Worm (Caenorhabditis elegans): ENCODE data around the gene srbc-76.

Gene srbc-76

DNA sequence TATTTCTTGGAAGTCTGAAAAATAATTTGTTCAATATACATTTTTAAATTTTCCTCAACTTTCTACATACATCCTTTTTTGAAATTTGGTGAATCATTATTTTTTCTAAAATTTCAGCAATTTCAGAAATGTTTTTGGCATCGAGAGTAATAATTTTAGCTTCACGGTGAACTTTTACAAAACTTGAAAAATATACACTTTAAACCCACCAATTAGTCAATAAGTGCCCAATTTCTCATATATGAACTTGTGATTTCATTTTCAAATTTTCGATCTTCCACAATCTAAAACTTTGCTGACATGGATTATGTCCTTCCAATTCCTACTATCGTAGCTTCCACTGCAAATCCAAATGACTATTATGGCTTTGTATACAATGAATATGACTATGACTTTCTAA lies 28.5 kb upstream of the srbc-76 start, which contains the start of gene srw-24:
Gene srw-24, plus strand, starts transcription at position 301 of the 400 bp plus-strand sequence.
- TF ChIP-seq elt-2 (tag; optimal IDR thresholded peaks at IDR 0.05) = no peak
- no peak for TF ChIP-seq daf-12 (tag; optimal IDR thresholded peaks at IDR 0.05)

DNA sequence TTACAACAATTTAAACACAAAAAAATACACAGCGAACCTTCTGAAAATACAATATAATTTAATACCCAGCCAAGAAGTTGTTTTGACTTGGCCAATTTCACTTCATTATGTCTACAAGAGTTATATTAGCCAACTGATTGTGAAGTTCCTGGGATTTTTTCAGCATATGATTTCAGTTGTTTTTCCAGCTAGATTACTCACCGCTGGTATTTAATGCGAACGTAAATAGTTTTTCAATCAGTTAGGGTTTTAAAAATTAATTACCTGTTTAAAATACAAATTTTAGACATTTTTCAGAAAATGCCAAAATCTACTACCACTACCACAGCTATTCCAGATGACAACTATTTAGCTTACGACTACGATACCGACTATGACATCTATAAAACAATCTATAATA lies 26.5 kb upstream of the srbc-76 start, which contains the start of gene srw-14:
Gene srw-14, plus strand, starts transcription at position 301 of the 400 bp plus-strand sequence.
- no peak for TF ChIP-seq skn-1 (tag; optimal IDR thresholded peaks at IDR 0.05)
- no peak for TF ChIP-seq ztf-11 (tag; optimal IDR thresholded peaks at IDR 0.05)
- TF ChIP-seq aly-2 (tag; optimal IDR thresholded peaks at IDR 0.05) = no peak
- no peak for TF ChIP-seq lin-39 (tag; optimal IDR thresholded peaks at IDR 0.05)
- TF ChIP-seq ZK546.5 (tag; optimal IDR thresholded peaks at IDR 0.05) = no peak
- no peak for TF ChIP-seq nhr-11 (tag; optimal IDR thresholded peaks at IDR 0.05)
- no peak for TF ChIP-seq ztf-4 (tag; optimal IDR thresholded peaks at IDR 0.05)

DNA sequence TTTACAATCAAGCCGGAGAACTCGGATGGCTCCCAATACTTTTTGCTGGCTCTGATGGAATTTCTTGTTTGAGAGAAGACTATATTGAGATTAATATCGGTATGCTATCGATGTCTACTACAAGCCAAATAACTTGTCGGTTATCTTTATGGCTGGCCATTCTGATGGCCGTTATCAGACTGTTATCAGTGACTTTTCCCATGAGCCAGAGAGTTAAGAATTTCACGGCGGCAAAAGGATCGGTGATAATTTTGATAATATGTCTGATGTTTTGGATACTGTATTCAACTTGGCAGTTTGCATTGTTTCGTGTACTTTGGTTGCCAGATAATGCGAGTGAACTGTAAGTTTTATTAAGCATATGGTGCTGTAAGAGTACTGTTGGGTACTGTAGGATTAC lies 26.0 kb upstream of the srbc-76 start:
- TF ChIP-seq ceh-16 (tag; optimal IDR thresholded peaks at IDR 0.05) (no peak), jun-1 (tag; optimal IDR thresholded peaks at IDR 0.05) (no peak), elt-2 (tag; optimal IDR thresholded peaks at IDR 0.05) (peak; percentile 56), skn-1 (tag; optimal IDR thresholded peaks at IDR 0.05) (no peak), ama-1 (optimal IDR thresholded peaks at IDR 0.05) (no peak), lin-15B (tag; optimal IDR thresholded peaks at IDR 0.05) (no peak), ZK546.5 (tag; optimal IDR thresholded peaks at IDR 0.05) (no peak)

DNA sequence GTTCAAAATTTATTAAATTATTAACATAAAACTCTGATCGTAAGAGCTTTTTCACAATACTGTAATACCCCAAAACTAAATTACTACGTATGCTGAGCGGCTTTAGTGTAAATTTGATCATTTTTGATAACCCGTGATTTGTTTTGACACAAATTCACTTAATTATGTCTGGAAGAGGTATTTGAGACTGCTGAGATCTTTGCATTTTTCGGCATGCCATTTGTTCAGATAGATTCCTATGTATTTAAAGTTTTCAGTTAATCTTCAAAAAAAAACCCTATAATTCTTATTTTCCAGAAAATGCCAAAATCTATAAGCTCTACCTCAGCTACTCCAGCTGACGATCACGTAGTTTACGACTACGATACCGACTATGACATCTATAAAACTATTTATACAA lies 21.9 kb upstream of the srbc-76 start, which contains the start of gene srw-15:
Gene srw-15, plus strand, starts transcription at position 301 of the 400 bp plus-strand sequence.
- TF ChIP-seq unc-39 (tag; optimal IDR thresholded peaks at IDR 0.05) (no peak), nhr-11 (tag; optimal IDR thresholded peaks at IDR 0.05) (no peak), elt-1 (tag; optimal IDR thresholded peaks at IDR 0.05) (no peak), nhr-67 (tag; optimal IDR thresholded peaks at IDR 0.05) (no peak), nfya-1 (tag; optimal IDR thresholded peaks at IDR 0.05; ENCODE audit: insufficient read depth) (no peak), tbx-2 (tag; optimal IDR thresholded peaks at IDR 0.05) (no peak), egl-5 (tag; optimal IDR thresholded peaks at IDR 0.05) (no peak), nhr-23 (tag; optimal IDR thresholded peaks at IDR 0.05) (no peak), pha-4 (tag; optimal IDR thresholded peaks at IDR 0.05) (no peak), skn-1 (tag; optimal IDR thresholded peaks at IDR 0.05) (no peak), lin-15B (tag; optimal IDR thresholded peaks at IDR 0.05) (no peak)

DNA sequence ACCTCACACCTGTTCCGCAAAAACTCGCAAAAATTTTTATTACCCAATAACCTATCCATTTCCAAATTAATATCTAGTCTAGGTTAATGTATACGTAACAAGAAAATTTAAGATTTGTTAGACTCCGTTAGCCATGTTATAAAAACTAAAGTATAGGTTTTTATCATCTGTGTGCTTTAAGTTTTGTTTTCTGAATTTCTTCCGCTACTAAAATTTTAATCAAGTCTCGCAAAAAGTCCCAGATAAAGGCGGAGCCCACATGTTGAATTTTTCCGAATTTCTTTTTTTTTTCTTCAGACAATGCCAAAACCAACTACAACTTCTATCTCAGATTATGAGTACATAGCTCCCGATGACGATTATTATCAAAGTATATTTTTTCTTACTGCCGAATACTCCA lies 20.0 kb upstream of the srbc-76 start, which contains the start of gene srw-13:
Gene srw-13, plus strand, starts transcription at position 301 of the 400 bp plus-strand sequence.
- no peak for TF ChIP-seq ama-1 (optimal IDR thresholded peaks at IDR 0.05)
- TF ChIP-seq nhr-23 (tag; optimal IDR thresholded peaks at IDR 0.05) = no peak

DNA sequence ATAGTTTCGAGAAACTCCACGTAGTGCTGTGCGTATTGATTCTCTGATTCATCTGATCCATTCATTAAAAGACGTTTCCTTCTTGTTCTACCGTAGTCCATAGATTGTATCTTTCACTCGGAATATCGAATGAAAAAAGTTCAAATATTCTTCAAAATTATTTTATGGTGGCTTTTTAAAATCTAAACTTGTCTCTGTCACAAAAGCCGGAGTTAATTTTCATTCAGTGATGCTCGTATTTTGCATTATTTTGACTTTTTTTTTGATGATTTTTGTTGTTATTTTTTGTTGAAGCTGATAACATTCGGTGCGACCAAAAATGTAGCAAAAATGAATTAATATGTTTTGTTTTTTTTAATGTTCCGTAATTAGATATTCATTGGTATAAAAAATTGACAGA lies 16.5 kb upstream of the srbc-76 start, which contains the start of gene nhr-164:
Gene nhr-164, minus strand, starts transcription at position 101 of the 400 bp plus-strand sequence.
- TF ChIP-seq nhr-12 (tag; optimal IDR thresholded peaks at IDR 0.05) (no peak), elt-2 (tag; optimal IDR thresholded peaks at IDR 0.05) (no peak), elt-1 (tag; optimal IDR thresholded peaks at IDR 0.05) (no peak), nhr-76 (tag; optimal IDR thresholded peaks at IDR 0.05) (no peak), nfya-1 (tag; optimal IDR thresholded peaks at IDR 0.05; ENCODE audit: insufficient read depth) (no peak), nhr-77 (tag; optimal IDR thresholded peaks at IDR 0.05) (no peak)

DNA sequence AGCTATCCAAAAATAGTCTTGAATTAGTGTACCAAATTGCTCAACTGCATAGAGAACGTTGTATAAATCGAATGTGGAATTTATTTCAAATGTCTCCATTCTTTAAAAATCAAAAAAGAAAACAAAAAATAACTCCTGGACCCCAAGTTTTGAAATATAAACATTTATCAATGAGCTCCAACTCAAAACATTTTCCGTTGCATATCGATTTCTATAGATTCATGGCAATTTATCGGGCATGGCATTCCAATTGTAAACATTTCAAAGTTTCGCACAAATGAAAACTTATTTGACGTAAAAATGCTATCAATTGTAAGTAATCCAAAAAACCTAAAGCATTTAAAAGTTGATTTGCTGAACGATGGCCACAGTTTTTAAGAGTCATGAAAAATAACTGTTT lies 13.6 kb upstream of the srbc-76 start, which contains the start of gene srw-12:
Gene srw-12, minus strand, starts transcription at position 101 of the 400 bp plus-strand sequence.
- TF ChIP-seq elt-1 (tag; optimal IDR thresholded peaks at IDR 0.05) = no peak

DNA sequence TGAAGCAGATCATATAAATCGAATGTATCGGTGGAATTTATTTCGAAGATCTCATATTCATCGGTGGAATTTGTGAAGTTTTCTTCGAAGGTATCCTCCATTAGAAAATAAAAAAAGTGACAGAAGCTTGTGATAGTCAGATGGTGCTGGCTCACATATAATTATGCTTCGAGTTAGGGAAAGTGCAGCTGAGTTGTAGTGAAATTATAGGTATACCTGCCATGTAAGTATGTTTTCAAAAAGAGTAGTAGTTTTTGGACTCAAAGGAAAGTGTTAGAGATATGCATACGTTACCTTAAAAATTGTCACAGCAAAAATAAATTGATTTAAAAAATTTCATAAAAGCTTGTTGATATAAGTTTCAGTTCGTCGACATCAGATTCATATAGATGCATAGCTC lies 12.0 kb upstream of the srbc-76 start, which contains the start of gene srw-11:
Gene srw-11, minus strand, starts transcription at position 101 of the 400 bp plus-strand sequence.
- TF ChIP-seq egl-27 (tag; optimal IDR thresholded peaks at IDR 0.05) = no peak
- no peak for TF ChIP-seq ceh-16 (tag; optimal IDR thresholded peaks at IDR 0.05)
- TF ChIP-seq nhr-43 (tag; optimal IDR thresholded peaks at IDR 0.05; ENCODE audit: poor library complexity, severe bottlenecking) = no peak
- no peak for TF ChIP-seq nhr-11 (tag; optimal IDR thresholded peaks at IDR 0.05)
- no peak for TF ChIP-seq ztf-4 (tag; optimal IDR thresholded peaks at IDR 0.05)
- no peak for TF ChIP-seq elt-3 (tag; optimal IDR thresholded peaks at IDR 0.05)
- TF ChIP-seq fkh-2 (tag; optimal IDR thresholded peaks at IDR 0.05) = no peak
- TF ChIP-seq nhr-23 (tag; optimal IDR thresholded peaks at IDR 0.05) = no peak
- TF ChIP-seq pha-4 (tag; optimal IDR thresholded peaks at IDR 0.05) = no peak
- TF ChIP-seq ztf-11 (tag; optimal IDR thresholded peaks at IDR 0.05) = no peak
- no peak for TF ChIP-seq nfya-1 (tag; optimal IDR thresholded peaks at IDR 0.05; ENCODE audit: insufficient read depth)
- no peak for TF ChIP-seq fos-1 (tag; optimal IDR thresholded peaks at IDR 0.05)
- no peak for TF ChIP-seq mdl-1 (tag; optimal IDR thresholded peaks at IDR 0.05)
- TF ChIP-seq nhr-76 (tag; optimal IDR thresholded peaks at IDR 0.05) = no peak
- TF ChIP-seq sea-2 (GFP tag; optimal IDR thresholded peaks at IDR 0.05) = no peak
- no peak for TF ChIP-seq nhr-12 (tag; optimal IDR thresholded peaks at IDR 0.05)
- TF ChIP-seq mml-1 (tag; optimal IDR thresholded peaks at IDR 0.05) = no peak
- no peak for TF ChIP-seq elt-2 (tag; optimal IDR thresholded peaks at IDR 0.05)

Data from whole organism, L3 larva.